Worm (Caenorhabditis elegans): ENCODE results near the gene kat-1.
A peak's percentile ranks its signal among the peaks of the same experiment; 100 is the strongest.

DNA sequence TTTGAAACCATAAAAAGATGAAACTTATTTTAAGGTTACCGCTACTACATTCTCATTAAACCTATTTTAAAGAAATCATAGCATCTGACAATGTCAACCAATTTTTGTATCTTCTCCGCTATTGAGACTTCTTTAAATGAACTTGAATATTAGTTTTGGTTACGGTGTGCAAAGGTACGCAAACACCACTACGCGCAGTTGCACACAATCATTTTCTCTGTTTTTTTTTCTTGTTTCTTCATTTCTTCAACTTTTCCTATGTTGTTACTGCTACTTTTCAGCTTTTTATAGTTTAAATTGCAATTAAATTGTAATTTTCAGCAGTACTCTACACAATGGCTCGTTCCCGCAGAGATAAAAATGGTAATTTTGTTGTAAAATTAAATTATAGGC, 38.0 kb downstream of the kat-1 start, which contains the start of gene F10E7.5:
- TF ChIP-seq sup-37 (GFP tag; optimal IDR thresholded peaks at IDR 0.05) (no peak), nhr-77 (tag; optimal IDR thresholded peaks at IDR 0.05) (no peak), lin-35 (GFP tag; optimal IDR thresholded peaks at IDR 0.05) (peak; percentile 51 to 68), sox-4 (tag; optimal IDR thresholded peaks at IDR 0.05) (no peak), blmp-1 (tag; optimal IDR thresholded peaks at IDR 0.05) (peak; percentile 61), nhr-76 (tag; optimal IDR thresholded peaks at IDR 0.05) (no peak), nhr-11 (tag; optimal IDR thresholded peaks at IDR 0.05) (no peak)

All from whole organism, L1 larva.